Fruit fly (Drosophila melanogaster) whole organism, embryonic: ENCODE data around the gene CG10226.

Experiments
- Antp ChIP-seq: fragments of 200-800 bp; sonication (Bioruptor generic); optimal IDR thresholded peaks from 3 replicates; lab custom pipeline; 2016; ENCODE audit warnings: missing biosample characterization, missing genetic modification characterization
- BEAF-32 ChIP-seq: fragments of 200-800 bp; sonication (Bioruptor generic); optimal IDR thresholded peaks from 3 replicates; lab custom pipeline; 2017; ENCODE audit warnings: missing biosample characterization, missing genetic modification characterization, mild to moderate bottlenecking, moderate library complexity, missing genetic modification reagents
- CG11456 ChIP-seq: fragments of 200-800 bp; sonication (Bioruptor generic); IDR thresholded peaks from 3 replicates; pipeline ENCODE4 v1.3.6; 2022; ENCODE audit warnings: missing biosample characterization, missing genetic modification characterization
- CG11560 ChIP-seq: fragments of 200-800 bp; sonication (Bioruptor generic); IDR thresholded peaks from 3 replicates; pipeline ENCODE4 v1.3.6; 2022; ENCODE audit warnings: missing biosample characterization, missing genetic modification characterization
- CG13123 ChIP-seq: fragments of 200-800 bp; sonication (Bioruptor generic); optimal IDR thresholded peaks from 2 replicates; lab custom pipeline; 2016; ENCODE audit warnings: missing biosample characterization, missing genetic modification characterization
- CG1529 ChIP-seq: fragments of 200-800 bp; sonication (Bioruptor generic); optimal IDR thresholded peaks from 3 replicates; lab custom pipeline; 2018; ENCODE audit warnings: missing biosample characterization, missing genetic modification characterization
- CG16815 ChIP-seq: fragments of 200-800 bp; sonication (Bioruptor generic); optimal IDR thresholded peaks from 3 replicates; lab custom pipeline; 2017; ENCODE audit warnings: missing biosample characterization, mild to moderate bottlenecking, missing genetic modification characterization
- CG18619 ChIP-seq: fragments of 200-800 bp; sonication (Bioruptor generic); optimal IDR thresholded peaks from 3 replicates; lab custom pipeline; 2017; ENCODE audit warnings: missing biosample characterization, mild to moderate bottlenecking, missing genetic modification characterization
- CG18764 ChIP-seq: fragments of 200-800 bp; sonication (Bioruptor generic); optimal IDR thresholded peaks from 3 replicates; lab custom pipeline; 2016; ENCODE audit warnings: missing biosample characterization, missing genetic modification characterization
- CG2712 ChIP-seq: fragments of 200-800 bp; optimal IDR thresholded peaks from 3 replicates; lab custom pipeline; 2019; ENCODE audit warnings: missing biosample characterization, mild to moderate bottlenecking, missing genetic modification characterization, moderate library complexity
- CG30431 ChIP-seq: fragments of 200-800 bp; sonication (Bioruptor generic); optimal IDR thresholded peaks from 2 replicates; lab custom pipeline; 2017; ENCODE audit warnings: missing biosample characterization, missing genetic modification characterization
- CG31441 ChIP-seq: fragments of 200-800 bp; sonication (Bioruptor generic); IDR thresholded peaks from 2 replicates; pipeline ENCODE4 v1.3.6; 2022; ENCODE audit warnings: missing biosample characterization, missing genetic modification characterization
- CG32767 ChIP-seq: fragments of 200-800 bp; sonication (Bioruptor generic); IDR thresholded peaks from 2 replicates; pipeline ENCODE4 v1.3.6; 2022; ENCODE audit warnings: missing biosample characterization, missing genetic modification characterization
- CG33213 ChIP-seq: fragments of 200-800 bp; sonication (Bioruptor generic); optimal IDR thresholded peaks from 3 replicates; lab custom pipeline; 2016; ENCODE audit warnings: missing biosample characterization, missing genetic modification characterization
- CG4424 ChIP-seq: fragments of 200-800 bp; sonication (Bioruptor generic); optimal IDR thresholded peaks from 3 replicates; lab custom pipeline; 2016; ENCODE audit warnings: missing biosample characterization, missing genetic modification characterization
- CG7963 ChIP-seq: fragments of 200-800 bp; sonication (Bioruptor generic); IDR thresholded peaks from 3 replicates; pipeline ENCODE4 v1.3.6; 2022; ENCODE audit warnings: missing biosample characterization, missing genetic modification characterization; ENCODE audit not compliant: partially characterized antibody
- CG8290 ChIP-seq, 3 experiments: fragments of 200-800 bp; sonication (Bioruptor generic); optimal IDR thresholded peaks; 2 replicates each; lab custom pipeline; 2016 to 2019; ENCODE audit warnings: missing biosample characterization in 3 of 3, missing genetic modification characterization in 3 of 3, mild to moderate bottlenecking in 2 of 3, moderate library complexity in 1 of 3
- CG9932 ChIP-seq: fragments of 200-800 bp; sonication (Bioruptor generic); IDR thresholded peaks from 2 replicates; pipeline ENCODE4 v1.3.6; 2022; ENCODE audit warnings: missing biosample characterization, missing genetic modification characterization
- Dad ChIP-seq: fragments of 200-800 bp; sonication (Bioruptor generic); optimal IDR thresholded peaks from 3 replicates; lab custom pipeline; 2016; ENCODE audit warnings: missing biosample characterization, missing genetic modification characterization
- Dref ChIP-seq: fragments of 200-800 bp; sonication (Bioruptor generic); IDR thresholded peaks from 2 replicates; pipeline ENCODE4 v1.3.6; 2022; ENCODE audit warnings: missing biosample characterization, missing genetic modification characterization
- HmgZ ChIP-seq: fragments of 200-800 bp; sonication (Bioruptor generic); optimal IDR thresholded peaks from 2 replicates; lab custom pipeline; 2018; ENCODE audit warnings: missing biosample characterization, mild to moderate bottlenecking, missing genetic modification characterization
- Hsf ChIP-seq: fragments of 200-800 bp; sonication (Bioruptor generic); optimal IDR thresholded peaks from 3 replicates; lab custom pipeline; 2016; ENCODE audit warnings: missing biosample characterization, missing genetic modification characterization
- NK7.1 ChIP-seq: fragments of 200-800 bp; sonication (Bioruptor generic); optimal IDR thresholded peaks from 3 replicates; lab custom pipeline; 2016; ENCODE audit warnings: missing biosample characterization, missing genetic modification characterization
- Ptx1 ChIP-seq: fragments of 200-800 bp; sonication (Bioruptor generic); IDR thresholded peaks from 2 replicates; pipeline ENCODE4 v1.3.6; 2022; ENCODE audit warnings: missing biosample characterization, missing genetic modification characterization
- Rfx ChIP-seq: fragments of 200-800 bp; sonication (Bioruptor generic); IDR thresholded peaks from 2 replicates; pipeline ENCODE4 v1.3.6; 2022; ENCODE audit warnings: missing biosample characterization, missing genetic modification characterization
- Sry-β ChIP-seq: fragments of 200-800 bp; sonication (Bioruptor generic); optimal IDR thresholded peaks from 2 replicates; lab custom pipeline; 2018; ENCODE audit warnings: missing biosample characterization, mild to moderate bottlenecking, missing genetic modification characterization, moderate library complexity
- ac ChIP-seq: fragments of 200-800 bp; sonication (Bioruptor generic); optimal IDR thresholded peaks from 3 replicates; lab custom pipeline; 2017; ENCODE audit warnings: missing biosample characterization, mild to moderate bottlenecking, missing genetic modification characterization
- al ChIP-seq: fragments of 200-800 bp; sonication (Bioruptor generic); IDR thresholded peaks from 2 replicates; pipeline ENCODE4 v1.3.6; 2022; ENCODE audit warnings: missing biosample characterization, missing genetic modification characterization
- cg ChIP-seq: fragments of 200-800 bp; sonication (Bioruptor generic); optimal IDR thresholded peaks from 3 replicates; lab custom pipeline; 2019; ENCODE audit warnings: missing biosample characterization, mild to moderate bottlenecking, missing genetic modification characterization, moderate library complexity
- chn ChIP-seq: fragments of 200-800 bp; sonication (Bioruptor generic); optimal IDR thresholded peaks from 2 replicates; lab custom pipeline; 2016; ENCODE audit warnings: missing biosample characterization, missing genetic modification characterization
- cwo ChIP-seq: fragments of 200-800 bp; sonication (Bioruptor generic); optimal IDR thresholded peaks from 3 replicates; lab custom pipeline; 2017; ENCODE audit warnings: missing biosample characterization, missing genetic modification characterization, mild to moderate bottlenecking, moderate library complexity, missing genetic modification reagents
- dimm ChIP-seq: fragments of 200-800 bp; sonication (Bioruptor generic); IDR thresholded peaks from 2 replicates; pipeline ENCODE4 v1.3.6; 2022; ENCODE audit warnings: missing biosample characterization, missing genetic modification characterization
- dpn ChIP-seq, 2 experiments: fragments of 200-800 bp; sonication (Bioruptor generic); optimal IDR thresholded peaks; 3 replicates each; lab custom pipeline; 2016; ENCODE audit warnings: missing biosample characterization in 2 of 2, missing genetic modification characterization in 2 of 2
- eve ChIP-seq, 2 experiments: fragments of >200 bp; optimal IDR thresholded peaks; 2 replicates each; lab custom pipeline; 2017; ENCODE audit warnings: missing biosample characterization in 2 of 2, missing genetic modification characterization in 2 of 2
- fru ChIP-seq: fragments of >200 bp; optimal IDR thresholded peaks from 2 replicates; lab custom pipeline; 2017
- ftz-f1 ChIP-seq: fragments of 200-800 bp; sonication (Bioruptor generic); optimal IDR thresholded peaks from 2 replicates; lab custom pipeline; 2016; ENCODE audit warnings: missing biosample characterization, missing genetic modification characterization
- gro ChIP-seq: fragments of 200-800 bp; sonication (Bioruptor generic); optimal IDR thresholded peaks from 2 replicates; lab custom pipeline; 2016; ENCODE audit warnings: missing biosample characterization, missing genetic modification characterization
- hb ChIP-seq: fragments of 200-800 bp; sonication (Bioruptor generic); IDR thresholded peaks from 3 replicates; pipeline ENCODE4 v1.3.6; 2022; ENCODE audit warnings: missing biosample characterization, missing genetic modification characterization; ENCODE audit not compliant: partially characterized antibody
- her ChIP-seq: fragments of 200-800 bp; sonication (Bioruptor generic); optimal IDR thresholded peaks from 2 replicates; lab custom pipeline; 2016; ENCODE audit warnings: missing biosample characterization, missing genetic modification characterization
- jing ChIP-seq: fragments of 200-800 bp; sonication (Bioruptor generic); optimal IDR thresholded peaks from 2 replicates; lab custom pipeline; 2018; ENCODE audit warnings: missing biosample characterization, mild to moderate bottlenecking, missing genetic modification characterization
- lola ChIP-seq, 3 experiments: fragments of >200 bp in 2 of 3; fragments of 200-800 bp in 1 of 3; sonication (Bioruptor generic) in 1 of 3; optimal IDR thresholded peaks; 2 replicates each; lab custom pipeline; 2017 to 2019; ENCODE audit warnings: missing biosample characterization in 3 of 3, missing genetic modification characterization in 3 of 3, mild to moderate bottlenecking in 1 of 3, moderate library complexity in 1 of 3
- nerfin-1 ChIP-seq: fragments of 200-800 bp; sonication (Bioruptor generic); optimal IDR thresholded peaks from 3 replicates; lab custom pipeline; 2019; ENCODE audit warnings: missing biosample characterization, mild to moderate bottlenecking, missing genetic modification characterization, moderate library complexity
- oc ChIP-seq: fragments of 200-800 bp; sonication (Bioruptor generic); optimal IDR thresholded peaks from 2 replicates; lab custom pipeline; 2018; ENCODE audit warnings: missing biosample characterization, mild to moderate bottlenecking, missing genetic modification characterization, moderate library complexity
- onecut ChIP-seq: fragments of 200-800 bp; sonication (Bioruptor generic); IDR thresholded peaks from 2 replicates; pipeline ENCODE4 v1.3.6; 2022; ENCODE audit warnings: missing biosample characterization, missing genetic modification characterization
- pum ChIP-seq: fragments of 200-800 bp; sonication (Bioruptor generic); optimal IDR thresholded peaks from 2 replicates; lab custom pipeline; 2016; ENCODE audit warnings: missing biosample characterization, missing genetic modification characterization
- sisA ChIP-seq: fragments of 200-800 bp; sonication (Bioruptor generic); IDR thresholded peaks from 2 replicates; pipeline ENCODE4 v1.3.6; 2022; ENCODE audit warnings: missing biosample characterization, missing genetic modification characterization
- tap ChIP-seq: fragments of 200-800 bp; optimal IDR thresholded peaks from 3 replicates; lab custom pipeline; 2019; ENCODE audit warnings: missing biosample characterization, mild to moderate bottlenecking, missing genetic modification characterization, moderate library complexity
- tna ChIP-seq: fragments of 200-800 bp; sonication (Bioruptor generic); IDR thresholded peaks from 2 replicates; pipeline ENCODE4 v1.3.6; 2022; ENCODE audit warnings: missing biosample characterization, missing genetic modification characterization; ENCODE audit not compliant: partially characterized antibody
- unc-4 ChIP-seq: fragments of 200-800 bp; sonication (Bioruptor generic); IDR thresholded peaks from 2 replicates; pipeline ENCODE4 v1.3.6; 2022; ENCODE audit warnings: missing biosample characterization, missing genetic modification characterization; ENCODE audit not compliant: partially characterized antibody
- vvl ChIP-seq: fragments of 200-800 bp; sonication (Bioruptor generic); IDR thresholded peaks from 2 replicates; pipeline ENCODE4 v1.3.6; 2022; ENCODE audit warnings: missing biosample characterization, missing genetic modification characterization
- zfh1 ChIP-seq: fragments of 200-800 bp; sonication (Bioruptor generic); IDR thresholded peaks from 3 replicates; pipeline ENCODE4 v1.3.6; 2022; ENCODE audit warnings: missing biosample characterization, missing genetic modification characterization

CG10226 gene

dm6 chr3L:6220187-6220586, 19.7 kb downstream of the CG10226 start, which contains the start of gene CG33946 (continued):
- TF ChIP-seq oc (tag; lab: Kevin White, UChicago) (no peak), CG16815 (GFP tag; lab: Kevin White, UChicago) (peak; percentile 29), NK7.1 (no peak), CG33213 (GFP tag; lab: Kevin White, UChicago) (no peak), CG4424 (GFP tag; lab: Kevin White, UChicago) (peak; percentile 35), pum (GFP tag; lab: Kevin White, UChicago) (peak; percentile 6), jing (peak; percentile 1), nerfin-1 (no peak), tap (tag; lab: Kevin White, UChicago) (no peak), CG1529 (GFP tag; lab: Kevin White, UChicago) (no peak), Rfx (GFP tag; lab: Robert Waterston, UW) (peak; percentile 30; the same call in 1 of the 2 replicates), CG31441 (GFP tag; lab: Robert Waterston, UW) (no peak), CG32767 (GFP tag; lab: Robert Waterston, UW) (no peak), CG18619 (GFP tag; lab: Kevin White, UChicago) (no peak), HmgZ (tag; lab: Kevin White, UChicago) (no peak), Antp (GFP tag; lab: Kevin White, UChicago) (peak; percentile 8), dpn (GFP tag; optimal IDR thresholded peaks at IDR 0.05; lab: Kevin White, UChicago) (peak in 1 of 2 experiments; percentile 40), CG11456 (peak; percentile 61; the same call in 1 of the 3 replicates), lola (GFP tag; optimal IDR thresholded peaks at IDR 0.05; lab: Kevin White, UChicago) (peak in 1 of 3 experiments; percentile 13), Sry-β (GFP tag; lab: Kevin White, UChicago) (no peak), CG8290 (GFP tag; optimal IDR thresholded peaks at IDR 0.05; lab: Kevin White, UChicago) (no peak), CG8290 (tag; optimal IDR thresholded peaks at IDR 0.05; lab: Kevin White, UChicago) (peak in 1 of 2 experiments; percentile 0), Dref (no peak), cg (GFP tag; lab: Kevin White, UChicago) (no peak), CG13123 (no peak), Dad (no peak), gro (GFP tag; lab: Kevin White, UChicago) (no peak), CG9932 (GFP tag; lab: Robert Waterston, UW) (0 out of 2 replicates have a peak, but pooled peaks have one; percentile 17), unc-4 (no peak), al (GFP tag; lab: Robert Waterston, UW) (no peak), onecut (GFP tag; lab: Robert Waterston, UW) (no peak), Hsf (GFP tag; lab: Kevin White, UChicago) (peak; percentile 25), cwo (GFP tag; lab: Kevin White, UChicago) (no peak), CG2712 (tag; lab: Kevin White, UChicago) (peak; percentile 23), Ptx1 (GFP tag; lab: Robert Waterston, UW) (0 out of 2 replicates have a peak, but pooled peaks have one; percentile 20), CG30431 (GFP tag; lab: Kevin White, UChicago) (peak; percentile 35), BEAF-32 (GFP tag; lab: Kevin White, UChicago) (no peak), CG11560 (tag; lab: Robert Waterston, UW) (no peak), dimm (GFP tag; lab: Robert Waterston, UW) (no peak), tna (no peak), fru (lab: Kevin White, UChicago) (no peak), zfh1 (GFP tag; lab: Robert Waterston, UW) (peak; percentile 64; the same call in 2 of the 3 replicates), CG7963 (no peak), chn (GFP tag; lab: Kevin White, UChicago) (peak; percentile 33), hb (GFP tag; lab: Robert Waterston, UW) (no peak), CG18764 (GFP tag; lab: Kevin White, UChicago) (no peak), ac (GFP tag; lab: Kevin White, UChicago) (no peak), vvl (no peak), her (GFP tag; lab: Kevin White, UChicago) (no peak), ftz-f1 (GFP tag; lab: Kevin White, UChicago) (no peak), sisA (GFP tag; lab: Robert Waterston, UW) (peak; percentile 48), eve (GFP tag; optimal IDR thresholded peaks at IDR 0.05; lab: Kevin White, UChicago) (peak in 1 of 2 experiments; percentile 15)
